Worm (Caenorhabditis elegans): ENCODE measurements around the gene pqn-25.

ce11 chrIII:5517423-5517822, 5.0 kb upstream of the pqn-25 start, which contains the start of gene nekl-4:
- TF ChIP-seq dao-5 (tag; optimal IDR thresholded peaks at IDR 0.05) (no peak), him-1 (tag; optimal IDR thresholded peaks at IDR 0.05) (no peak), W03F9.2 (tag; optimal IDR thresholded peaks at IDR 0.05) (no peak)

All from whole organism, L4/young adult.